Fruit fly (Drosophila melanogaster): ENCODE results near the gene CG7560.

Gene CG7560

dm6 chr3L:11418041-11418674, 6.8 kb upstream of the CG7560 start (continued):
- peak; percentile 88 for TF ChIP-seq CG9817 (tag; optimal IDR thresholded peaks at IDR 0.05)
- TF ChIP-seq pzg (GFP tag; optimal IDR thresholded peaks at IDR 0.05) = no peak
- TF ChIP-seq CG11398 (GFP tag; optimal IDR thresholded peaks at IDR 0.05) = peak; percentile 91
- TF ChIP-seq CG17361 (GFP tag; IDR thresholded peaks at IDR 0.05) = peak; percentile 92
- TF ChIP-seq CG16779 (GFP tag; IDR thresholded peaks at IDR 0.05) = no peak; the same call in 1 of the 2 replicates
- TF ChIP-seq unc-4 (GFP tag; IDR thresholded peaks at IDR 0.05; ENCODE audit: partially characterized antibody) = no peak
- peak; percentile 92 for TF ChIP-seq CG32532 (GFP tag; IDR thresholded peaks at IDR 0.05)
- TF ChIP-seq repo (GFP tag; optimal IDR thresholded peaks at IDR 0.05) = peak; percentile 66
- peak; percentile 97 for TF ChIP-seq wor (GFP tag; IDR thresholded peaks at IDR 0.05)
- peak; percentile 68 for TF ChIP-seq NFAT (GFP tag; IDR thresholded peaks at IDR 0.05)
- TF ChIP-seq Scr (GFP tag; IDR thresholded peaks at IDR 0.05; ENCODE audit: partially characterized antibody) = no peak
- peak; percentile 90 for TF ChIP-seq CG11093 (GFP tag; IDR thresholded peaks at IDR 0.05)
- peak; percentile 93 for TF ChIP-seq CG4730 (GFP tag; IDR thresholded peaks at IDR 0.05)
- no peak for TF ChIP-seq Dfd (GFP tag; optimal IDR thresholded peaks at IDR 0.05)
- TF ChIP-seq CG4854 (GFP tag; optimal IDR thresholded peaks at IDR 0.05) = peak; percentile 76
- TF ChIP-seq CG1603 (tag; optimal IDR thresholded peaks at IDR 0.05) = peak; percentile 92
- TF ChIP-seq CG8290 (GFP tag; optimal IDR thresholded peaks at IDR 0.05) = peak; percentile 86
- TF ChIP-seq CG8290 (tag; optimal IDR thresholded peaks at IDR 0.05) = peak; percentile 84 to 93
- peak; percentile 71 for TF ChIP-seq sd (tag; optimal IDR thresholded peaks at IDR 0.05)
- TF ChIP-seq Bteb2 (GFP tag; optimal IDR thresholded peaks at IDR 0.05) = peak; percentile 71
- peak; percentile 93 for TF ChIP-seq E2f1 (GFP tag; IDR thresholded peaks at IDR 0.05)
- TF ChIP-seq HmgD (GFP tag; optimal IDR thresholded peaks at IDR 0.05) = peak; percentile 34
- peak; percentile 56 for TF ChIP-seq Hey (tag; optimal IDR thresholded peaks at IDR 0.05)
- peak; percentile 67 for TF ChIP-seq CG1792 (GFP tag; optimal IDR thresholded peaks at IDR 0.05)
- TF ChIP-seq Dbx (GFP tag; IDR thresholded peaks at IDR 0.05) = peak; percentile 78
- peak; percentile 86 for TF ChIP-seq CG6654 (GFP tag; optimal IDR thresholded peaks at IDR 0.05)
- TF ChIP-seq CG16815 (GFP tag; optimal IDR thresholded peaks at IDR 0.05) = peak; percentile 91
- TF ChIP-seq CG12744 (GFP tag; optimal IDR thresholded peaks at IDR 0.05) = peak; percentile 90
- TF ChIP-seq CG2116 (GFP tag; optimal IDR thresholded peaks at IDR 0.05) = peak; percentile 59
- no peak for TF ChIP-seq sc (optimal IDR thresholded peaks at IDR 0.05)
- TF ChIP-seq sc (GFP tag; optimal IDR thresholded peaks at IDR 0.05) = peak; percentile 89
- TF ChIP-seq CG12219 (GFP tag; optimal IDR thresholded peaks at IDR 0.05) = peak; percentile 94
- TF ChIP-seq Usf (GFP tag; optimal IDR thresholded peaks at IDR 0.05) = peak; percentile 86
- TF ChIP-seq CG8281 (tag; optimal IDR thresholded peaks at IDR 0.05) = peak; percentile 99
- TF ChIP-seq CG7372 (GFP tag; IDR thresholded peaks at IDR 0.05) = peak; percentile 91
- TF ChIP-seq HLH54F (GFP tag; optimal IDR thresholded peaks at IDR 0.05) = peak; percentile 90
- TF ChIP-seq CHES-1-like (GFP tag; optimal IDR thresholded peaks at IDR 0.05) = peak; percentile 93
- peak; percentile 63; the same call in 2 of the 3 replicates for TF ChIP-seq z (GFP tag; IDR thresholded peaks at IDR 0.05)
- peak; percentile 43 for TF ChIP-seq CG3995 (GFP tag; optimal IDR thresholded peaks at IDR 0.05)
- peak; percentile 63; the same call in 1 of the 2 replicates for TF ChIP-seq Poxn (GFP tag; IDR thresholded peaks at IDR 0.05)
- TF ChIP-seq jumu (GFP tag; optimal IDR thresholded peaks at IDR 0.05) = peak; percentile 76
- TF ChIP-seq sima (GFP tag; optimal IDR thresholded peaks at IDR 0.05) = no peak
- TF ChIP-seq CG1832 (GFP tag; optimal IDR thresholded peaks at IDR 0.05) = no peak
- peak; percentile 65; the same call in 2 of the 3 replicates for TF ChIP-seq CG6175 (GFP tag; IDR thresholded peaks at IDR 0.05)
- TF ChIP-seq maf-S (GFP tag; optimal IDR thresholded peaks at IDR 0.05) = peak; percentile 74
- TF ChIP-seq Jarid2 (GFP tag; optimal IDR thresholded peaks at IDR 0.05) = peak; percentile 72
- TF ChIP-seq CG11560 (tag; IDR thresholded peaks at IDR 0.05) = peak; percentile 80
- TF ChIP-seq Bgb (GFP tag; IDR thresholded peaks at IDR 0.05; ENCODE audit: partially characterized antibody) = no peak
- TF ChIP-seq ac (GFP tag; optimal IDR thresholded peaks at IDR 0.05) = peak; percentile 77
- TF ChIP-seq onecut (GFP tag; IDR thresholded peaks at IDR 0.05) = peak; percentile 92
- TF ChIP-seq NK7.1 (GFP tag; optimal IDR thresholded peaks at IDR 0.05) = peak; percentile 45
